Fruit fly (Drosophila melanogaster) whole organism, embryonic: ENCODE results near the gene tank.

ENCODE experiments used
- BEAF-32 ChIP-seq: fragments of 200-800 bp; sonication (Bioruptor generic); optimal IDR thresholded peaks from 3 replicates; lab custom pipeline; 2017; ENCODE audit warnings: missing biosample characterization, missing genetic modification characterization, mild to moderate bottlenecking, moderate library complexity, missing genetic modification reagents
- Blimp-1 ChIP-seq: fragments of 200-800 bp; sonication (Bioruptor generic); optimal IDR thresholded peaks from 3 replicates; lab custom pipeline; 2018; ENCODE audit warnings: missing biosample characterization, missing genetic modification characterization, mild to moderate bottlenecking, moderate library complexity, missing genetic modification reagents
- CG10267 ChIP-seq: fragments of 200-800 bp; sonication (Bioruptor generic); optimal IDR thresholded peaks from 2 replicates; lab custom pipeline; 2018; ENCODE audit warnings: missing biosample characterization, mild to moderate bottlenecking, missing genetic modification characterization, moderate library complexity
- CG10431 ChIP-seq: fragments of 200-800 bp; sonication (Bioruptor generic); optimal IDR thresholded peaks from 3 replicates; lab custom pipeline; 2018; ENCODE audit warnings: missing biosample characterization, mild to moderate bottlenecking, missing genetic modification characterization
- CG11560 ChIP-seq: fragments of 200-800 bp; sonication (Bioruptor generic); IDR thresholded peaks from 3 replicates; pipeline ENCODE4 v1.3.6; 2022; ENCODE audit warnings: missing biosample characterization, missing genetic modification characterization
- CG15479 ChIP-seq: fragments of 200-800 bp; sonication (Bioruptor generic); optimal IDR thresholded peaks from 3 replicates; lab custom pipeline; 2019; ENCODE audit warnings: missing biosample characterization, mild to moderate bottlenecking, missing genetic modification characterization, moderate library complexity
- CG15601 ChIP-seq: fragments of 200-800 bp; sonication (Bioruptor generic); optimal IDR thresholded peaks from 3 replicates; lab custom pipeline; 2019; ENCODE audit warnings: missing biosample characterization, mild to moderate bottlenecking, missing genetic modification characterization, moderate library complexity
- CG17612 ChIP-seq: fragments of 200-800 bp; sonication (Bioruptor generic); IDR thresholded peaks from 2 replicates; pipeline ENCODE4 v1.3.6; 2022; ENCODE audit warnings: missing biosample characterization, missing genetic modification characterization
- CG1792 ChIP-seq: fragments of 200-800 bp; sonication (Bioruptor generic); optimal IDR thresholded peaks from 2 replicates; lab custom pipeline; 2016; ENCODE audit warnings: missing biosample characterization, missing genetic modification characterization
- CG18011 ChIP-seq: fragments of 200-800 bp; sonication (Bioruptor generic); optimal IDR thresholded peaks from 2 replicates; lab custom pipeline; 2017; ENCODE audit warnings: missing biosample characterization, missing genetic modification characterization, mild to moderate bottlenecking, moderate library complexity, missing genotype
- CG18262 ChIP-seq: fragments of 200-800 bp; optimal IDR thresholded peaks from 3 replicates; lab custom pipeline; 2019; ENCODE audit warnings: missing biosample characterization, mild to moderate bottlenecking, missing genetic modification characterization, moderate library complexity
- CG18764 ChIP-seq: fragments of 200-800 bp; sonication (Bioruptor generic); optimal IDR thresholded peaks from 3 replicates; lab custom pipeline; 2016; ENCODE audit warnings: missing biosample characterization, missing genetic modification characterization
- CG2202 ChIP-seq: fragments of 200-800 bp; sonication (Bioruptor generic); optimal IDR thresholded peaks from 2 replicates; lab custom pipeline; 2018; ENCODE audit warnings: missing biosample characterization, mild to moderate bottlenecking, missing genetic modification characterization
- CG31224 ChIP-seq: fragments of 200-800 bp; sonication (Bioruptor generic); IDR thresholded peaks from 2 replicates; pipeline ENCODE4 v1.3.6; 2022; ENCODE audit warnings: missing biosample characterization, missing genetic modification characterization
- CG32772 ChIP-seq: fragments of 200-800 bp; sonication (Bioruptor generic); IDR thresholded peaks from 2 replicates; pipeline ENCODE4 v1.3.6; 2022; ENCODE audit warnings: missing biosample characterization, missing genetic modification characterization
- CG3281 ChIP-seq: fragments of 200-800 bp; sonication (Bioruptor generic); optimal IDR thresholded peaks from 3 replicates; lab custom pipeline; 2017; ENCODE audit warnings: missing biosample characterization, mild to moderate bottlenecking, missing genetic modification characterization
- CG42726 ChIP-seq: fragments of 200-800 bp; sonication (Bioruptor generic); IDR thresholded peaks from 2 replicates; pipeline ENCODE4 v1.3.6; 2022; ENCODE audit warnings: missing biosample characterization, missing genetic modification characterization; ENCODE audit not compliant: partially characterized antibody
- CG6175 ChIP-seq: fragments of 200-800 bp; sonication (Bioruptor generic); IDR thresholded peaks from 3 replicates; pipeline ENCODE4 v1.3.6; 2022; ENCODE audit warnings: missing biosample characterization, missing genetic modification characterization
- CG6272 ChIP-seq: fragments of 200-800 bp; sonication (Bioruptor generic); IDR thresholded peaks from 2 replicates; pipeline ENCODE4 v1.3.6; 2022; ENCODE audit warnings: missing biosample characterization, missing genetic modification characterization
- CTCF ChIP-seq: fragments of 200-800 bp; sonication (Bioruptor generic); optimal IDR thresholded peaks from 2 replicates; lab custom pipeline; 2017; ENCODE audit warnings: missing biosample characterization, mild to moderate bottlenecking, missing genetic modification characterization, moderate library complexity
- D19B ChIP-seq: fragments of 200-800 bp; sonication (Bioruptor generic); optimal IDR thresholded peaks from 2 replicates; lab custom pipeline; 2017; ENCODE audit warnings: missing biosample characterization, mild to moderate bottlenecking, missing genetic modification characterization
- Dek ChIP-seq: fragments of 200-800 bp; sonication (Bioruptor generic); optimal IDR thresholded peaks from 3 replicates; lab custom pipeline; 2019; ENCODE audit warnings: missing biosample characterization, mild to moderate bottlenecking, missing genetic modification characterization, moderate library complexity
- Doc3 ChIP-seq: fragments of 200-800 bp; sonication (Bioruptor generic); IDR thresholded peaks from 3 replicates; pipeline ENCODE4 v1.3.6; 2022; ENCODE audit warnings: missing biosample characterization, missing genetic modification characterization; ENCODE audit not compliant: partially characterized antibody
- Elba2 ChIP-seq: fragments of 200-800 bp; sonication (Bioruptor generic); optimal IDR thresholded peaks from 3 replicates; lab custom pipeline; 2016; ENCODE audit warnings: missing biosample characterization, missing genetic modification characterization
- H15 ChIP-seq: fragments of 200-800 bp; sonication (Bioruptor generic); IDR thresholded peaks from 3 replicates; pipeline ENCODE4 v1.3.6; 2022; ENCODE audit warnings: missing biosample characterization, missing genetic modification characterization
- H2.0 ChIP-seq: fragments of 200-800 bp; sonication (Bioruptor generic); IDR thresholded peaks from 2 replicates; pipeline ENCODE4 v1.3.6; 2022; ENCODE audit warnings: missing biosample characterization, missing genetic modification characterization
- HLH4C ChIP-seq: fragments of 200-800 bp; sonication (Bioruptor generic); IDR thresholded peaks from 3 replicates; pipeline ENCODE4 v1.3.6; 2022; ENCODE audit warnings: missing biosample characterization, missing genetic modification characterization; ENCODE audit not compliant: partially characterized antibody
- HLH54F ChIP-seq: fragments of 200-800 bp; sonication (Bioruptor generic); optimal IDR thresholded peaks from 3 replicates; lab custom pipeline; 2016; ENCODE audit warnings: missing biosample characterization, missing genetic modification characterization
- Hey ChIP-seq: fragments of 200-800 bp; sonication (Bioruptor generic); optimal IDR thresholded peaks from 3 replicates; lab custom pipeline; 2018; ENCODE audit warnings: missing biosample characterization, mild to moderate bottlenecking, missing genetic modification characterization
- Kr ChIP-seq: fragments of 200-800 bp; sonication (Bioruptor generic); optimal IDR thresholded peaks from 2 replicates; lab custom pipeline; 2017; ENCODE audit warnings: missing biosample characterization, mild to moderate bottlenecking, missing genetic modification characterization
- NC2β ChIP-seq: fragments of 200-800 bp; sonication (Bioruptor generic); optimal IDR thresholded peaks from 2 replicates; lab custom pipeline; 2016; ENCODE audit warnings: missing biosample characterization, missing genetic modification characterization
- Oaz ChIP-seq: fragments of 200-800 bp; sonication (Bioruptor generic); IDR thresholded peaks from 2 replicates; pipeline ENCODE4 v1.3.6; 2022; ENCODE audit warnings: missing biosample characterization, missing genetic modification characterization
- Oli ChIP-seq: fragments of 200-800 bp; sonication (Bioruptor generic); optimal IDR thresholded peaks from 2 replicates; lab custom pipeline; 2018; ENCODE audit warnings: missing biosample characterization, mild to moderate bottlenecking, missing genetic modification characterization, moderate library complexity
- Sry-δ ChIP-seq: fragments of 200-800 bp; sonication (Bioruptor generic); optimal IDR thresholded peaks from 2 replicates; lab custom pipeline; 2016; ENCODE audit warnings: missing biosample characterization, missing genetic modification characterization
- Stat92E ChIP-seq, 3 experiments: fragments of >200 bp in 2 of 3; fragments of 200-800 bp in 1 of 3; sonication (Bioruptor generic) in 1 of 3; optimal IDR thresholded peaks; 2 replicates each; lab custom pipeline; 2017 to 2019; ENCODE audit warnings: missing biosample characterization in 3 of 3, missing genetic modification characterization in 3 of 3, mild to moderate bottlenecking in 1 of 3, moderate library complexity in 1 of 3
- ac ChIP-seq: fragments of 200-800 bp; sonication (Bioruptor generic); optimal IDR thresholded peaks from 3 replicates; lab custom pipeline; 2017; ENCODE audit warnings: missing biosample characterization, mild to moderate bottlenecking, missing genetic modification characterization
- bcd ChIP-seq: fragments of 200-800 bp; sonication (Bioruptor generic); optimal IDR thresholded peaks from 2 replicates; lab custom pipeline; 2017; ENCODE audit warnings: missing biosample characterization, mild to moderate bottlenecking, missing genetic modification characterization
- bigmax ChIP-seq: fragments of 200-800 bp; sonication (Bioruptor generic); optimal IDR thresholded peaks from 2 replicates; lab custom pipeline; 2018; ENCODE audit warnings: missing biosample characterization, mild to moderate bottlenecking, missing genetic modification characterization
- cas ChIP-seq: fragments of 200-800 bp; sonication (Bioruptor generic); IDR thresholded peaks from 2 replicates; pipeline ENCODE4 v1.3.6; 2022; ENCODE audit warnings: missing biosample characterization, missing genetic modification characterization
- cg ChIP-seq: fragments of 200-800 bp; sonication (Bioruptor generic); optimal IDR thresholded peaks from 3 replicates; lab custom pipeline; 2019; ENCODE audit warnings: missing biosample characterization, mild to moderate bottlenecking, missing genetic modification characterization, moderate library complexity
- chinmo ChIP-seq: fragments of 200-800 bp; sonication (Bioruptor generic); IDR thresholded peaks from 4 replicates; pipeline ENCODE4 v1.3.6; 2022; ENCODE audit warnings: missing biosample characterization, missing genetic modification characterization; ENCODE audit not compliant: partially characterized antibody
- crol ChIP-seq: fragments of 200-800 bp; sonication (Bioruptor generic); IDR thresholded peaks from 2 replicates; pipeline ENCODE4 v1.3.6; 2022; ENCODE audit warnings: missing biosample characterization, missing genetic modification characterization
- dati ChIP-seq: fragments of 200-800 bp; sonication (Bioruptor generic); IDR thresholded peaks from 2 replicates; pipeline ENCODE4 v1.3.6; 2022; ENCODE audit warnings: missing biosample characterization, missing genetic modification characterization
- disco-r ChIP-seq: fragments of 200-800 bp; sonication (Bioruptor generic); optimal IDR thresholded peaks from 2 replicates; lab custom pipeline; 2016; ENCODE audit warnings: missing biosample characterization, missing genetic modification characterization
- dysf ChIP-seq: fragments of 200-800 bp; sonication (Bioruptor generic); IDR thresholded peaks from 3 replicates; pipeline ENCODE4 v1.3.6; 2022; ENCODE audit warnings: missing biosample characterization, missing genetic modification characterization
- emc ChIP-seq: fragments of 200-800 bp; sonication (Bioruptor generic); optimal IDR thresholded peaks from 2 replicates; lab custom pipeline; 2016; ENCODE audit warnings: missing biosample characterization, missing genetic modification characterization
- exex ChIP-seq: fragments of 200-800 bp; sonication (Bioruptor generic); optimal IDR thresholded peaks from 4 replicates; lab custom pipeline; 2018; ENCODE audit warnings: missing biosample characterization, mild to moderate bottlenecking, missing genetic modification characterization, moderate library complexity
- ftz-f1 ChIP-seq: fragments of 200-800 bp; sonication (Bioruptor generic); optimal IDR thresholded peaks from 2 replicates; lab custom pipeline; 2016; ENCODE audit warnings: missing biosample characterization, missing genetic modification characterization
- grau ChIP-seq: fragments of 200-800 bp; optimal IDR thresholded peaks from 3 replicates; lab custom pipeline; 2019; ENCODE audit warnings: missing biosample characterization, mild to moderate bottlenecking, missing genetic modification characterization, moderate library complexity
- mld ChIP-seq: fragments of 200-800 bp; sonication (Bioruptor generic); IDR thresholded peaks from 3 replicates; pipeline ENCODE4 v1.3.6; 2022; ENCODE audit warnings: missing biosample characterization, missing genetic modification characterization; ENCODE audit not compliant: partially characterized antibody

The tank gene

DNA sequence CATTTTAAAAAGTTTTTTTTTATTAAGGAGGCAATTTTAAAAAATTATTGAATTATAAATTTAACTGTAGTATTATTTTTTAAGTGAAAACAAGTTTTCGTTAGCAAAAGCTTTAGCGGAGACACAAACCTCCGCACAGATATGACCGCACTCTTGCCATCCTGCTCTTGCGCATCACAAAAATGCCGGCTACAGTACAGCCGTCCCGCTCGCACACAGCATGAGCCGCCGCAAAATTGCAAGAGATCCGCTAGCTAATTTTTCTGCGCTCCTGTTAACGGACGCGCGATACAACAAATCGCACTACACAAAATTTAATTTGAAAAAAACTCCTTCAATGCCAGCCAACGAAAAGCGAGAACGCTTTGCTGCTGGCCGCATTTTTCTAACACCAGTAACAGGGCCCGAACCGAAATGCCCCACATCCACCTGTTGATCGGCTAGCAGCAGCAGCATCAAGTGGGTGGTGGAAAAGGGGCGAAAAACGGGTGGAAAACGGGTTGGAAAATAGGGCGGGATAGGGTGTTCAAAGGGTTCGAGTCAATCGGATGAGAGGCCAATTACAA lies 27.7 kb downstream of the tank start (continued):
- TF ChIP-seq cg (GFP tag; lab: Kevin White, UChicago) (peak; percentile 60), HLH4C (GFP tag; lab: Robert Waterston, UW) (peak; percentile 31; the same call in 2 of the 3 replicates), CG1792 (GFP tag; lab: Kevin White, UChicago) (no peak), CTCF (peak; percentile 48), BEAF-32 (GFP tag; lab: Kevin White, UChicago) (peak; percentile 3), H2.0 (peak; percentile 23; the same call in 1 of the 2 replicates), cas (GFP tag; lab: Robert Waterston, UW) (no peak), CG31224 (GFP tag; lab: Robert Waterston, UW) (peak; percentile 99), NC2β (no peak), Stat92E (GFP tag; optimal IDR thresholded peaks at IDR 0.05; lab: Kevin White, UChicago) (peak in 1 of 3 experiments; percentile 91), CG6272 (no peak), HLH54F (GFP tag; lab: Kevin White, UChicago) (no peak), chinmo (GFP tag; lab: Robert Waterston, UW) (peak; percentile 91), CG6175 (GFP tag; lab: Robert Waterston, UW) (no peak), CG15479 (no peak), CG18764 (GFP tag; lab: Kevin White, UChicago) (no peak), mld (peak; percentile 51; the same call in 1 of the 3 replicates), exex (peak; percentile 14), CG10267 (tag; lab: Kevin White, UChicago) (peak; percentile 24), ftz-f1 (GFP tag; lab: Kevin White, UChicago) (peak; percentile 91), emc (no peak), Doc3 (GFP tag; lab: Robert Waterston, UW) (no peak), Oaz (GFP tag; lab: Robert Waterston, UW) (no peak), CG32772 (peak; percentile 71), Oli (peak; percentile 6), CG3281 (GFP tag; lab: Kevin White, UChicago) (no peak), crol (no peak), Hey (no peak), bcd (GFP tag; lab: Kevin White, UChicago) (peak; percentile 4), CG11560 (no peak), Dek (tag; lab: Kevin White, UChicago) (peak; percentile 60), Kr (peak; percentile 95), Sry-δ (GFP tag; lab: Kevin White, UChicago) (no peak), Elba2 (GFP tag; lab: Kevin White, UChicago) (no peak), ac (GFP tag; lab: Kevin White, UChicago) (no peak), CG10431 (no peak), Blimp-1 (GFP tag; lab: Kevin White, UChicago) (peak; percentile 52), disco-r (GFP tag; lab: Kevin White, UChicago) (no peak), dysf (peak; percentile 49; the same call in 1 of the 3 replicates), CG18011 (GFP tag; lab: Kevin White, UChicago) (no peak), CG18262 (tag; lab: Kevin White, UChicago) (peak; percentile 34), CG15601 (tag; lab: Kevin White, UChicago) (peak; percentile 67), bigmax (GFP tag; lab: Kevin White, UChicago) (no peak), grau (tag; lab: Kevin White, UChicago) (peak; percentile 57), CG42726 (GFP tag; lab: Robert Waterston, UW) (peak; percentile 74), D19B (GFP tag; lab: Kevin White, UChicago) (no peak), dati (no peak), CG17612 (no peak), H15 (GFP tag; lab: Robert Waterston, UW) (no peak), CG2202 (tag; lab: Kevin White, UChicago) (peak; percentile 10)
